Worm (Caenorhabditis elegans): ENCODE data around the gene ZK1320.9.

DNA sequence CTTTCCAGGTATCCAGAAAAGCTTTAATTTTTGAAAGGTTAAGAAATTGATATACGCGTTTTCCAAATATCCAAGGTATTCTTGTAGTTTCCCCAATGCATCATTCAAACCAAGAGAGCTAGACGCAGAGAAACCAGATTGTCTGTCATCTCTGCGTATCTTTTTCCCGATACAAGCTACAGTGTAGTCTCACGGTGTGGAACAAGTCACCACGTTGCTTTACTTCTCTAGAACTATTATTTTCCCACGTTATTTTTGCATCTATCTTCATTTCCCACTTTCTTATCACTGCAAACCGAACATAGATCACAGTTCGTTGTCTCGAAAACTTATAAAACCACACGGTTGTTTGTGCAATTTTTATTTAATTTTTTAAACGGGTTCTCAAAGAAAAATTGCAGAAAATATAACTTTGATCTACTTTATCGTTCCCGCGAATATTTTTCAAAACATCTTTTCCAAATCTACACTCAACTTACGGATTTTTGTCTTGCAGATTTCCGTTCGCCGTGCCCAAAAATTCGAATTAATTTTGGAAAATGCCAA is 30.2 kb downstream of the ZK1320.9 start, which contains the start of gene gstk-1:
- TF ChIP-seq tbx-11 (GFP tag; IDR thresholded peaks at IDR 0.05): no peak
- TF ChIP-seq ama-1 (optimal IDR thresholded peaks at IDR 0.05): no peak
- no peak for TF ChIP-seq ceh-36 (tag; optimal IDR thresholded peaks at IDR 0.05)
- TF ChIP-seq flt-1 (GFP tag; IDR thresholded peaks at IDR 0.05): no peak
- no peak for TF ChIP-seq B0310.2 (tag; optimal IDR thresholded peaks at IDR 0.05)
- TF ChIP-seq ceh-13 (GFP tag; optimal IDR thresholded peaks at IDR 0.05): no peak
- no peak for TF ChIP-seq hmbx-1 (tag; optimal IDR thresholded peaks at IDR 0.05)
- no peak for TF ChIP-seq tbx-37 (GFP tag; conservative IDR thresholded peaks at IDR 0.05)
- TF ChIP-seq F13C5.2 (tag; optimal IDR thresholded peaks at IDR 0.05): no peak
- TF ChIP-seq tra-4 (tag; optimal IDR thresholded peaks at IDR 0.05): no peak
